Fruit fly (Drosophila melanogaster): ENCODE data around the gene BoYb.
A peak's percentile ranks its signal among the peaks of the same experiment; 100 is the strongest.

Gene BoYb

DNA sequence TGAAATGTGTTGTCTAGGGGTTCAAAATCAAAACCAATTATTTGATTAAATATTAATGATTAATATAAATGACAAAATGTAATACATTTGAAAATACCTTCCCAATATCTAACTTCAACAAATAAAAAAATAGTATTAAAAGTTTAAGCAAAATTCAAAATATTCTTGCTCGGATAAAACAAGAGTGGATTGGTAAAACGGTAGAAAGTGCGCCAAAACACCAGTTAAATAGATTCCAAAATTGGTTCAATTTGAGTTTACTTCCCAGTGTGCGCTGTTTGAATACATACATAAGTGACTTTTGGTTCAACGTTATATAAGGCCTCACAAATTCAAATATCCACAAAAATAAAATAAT, 36.7 kb upstream of the BoYb start (continued):
- TF ChIP-seq CG10321 (GFP tag; IDR thresholded peaks at IDR 0.05) (no peak), sim (GFP tag; IDR thresholded peaks at IDR 0.05) (no peak), Fer2 (tag; optimal IDR thresholded peaks at IDR 0.05) (peak; percentile 5), CG4854 (GFP tag; optimal IDR thresholded peaks at IDR 0.05) (peak; percentile 21), Side (GFP tag; optimal IDR thresholded peaks at IDR 0.05) (no peak), Oli (tag; optimal IDR thresholded peaks at IDR 0.05) (peak; percentile 84), gt (GFP tag; IDR thresholded peaks at IDR 0.05) (no peak), lola (GFP tag; optimal IDR thresholded peaks at IDR 0.05) (no peak), Dip3 (GFP tag; optimal IDR thresholded peaks at IDR 0.05) (no peak), run (tag; optimal IDR thresholded peaks at IDR 0.05) (peak; percentile 29), Ravus (GFP tag; IDR thresholded peaks at IDR 0.05) (no peak; the same call in 1 of the 2 replicates), CG17802 (tag; optimal IDR thresholded peaks at IDR 0.05) (no peak), bowl (GFP tag; IDR thresholded peaks at IDR 0.05) (no peak), CG7928 (GFP tag; optimal IDR thresholded peaks at IDR 0.05) (peak; percentile 46), CG11504 (tag; optimal IDR thresholded peaks at IDR 0.05) (peak; percentile 85), CG12391 (tag; optimal IDR thresholded peaks at IDR 0.05) (peak; percentile 77), ewg (GFP tag; optimal IDR thresholded peaks at IDR 0.05) (peak; percentile 25), gem (tag; optimal IDR thresholded peaks at IDR 0.05) (peak; percentile 91), z (GFP tag; IDR thresholded peaks at IDR 0.05) (no peak), Chrac-16 (GFP tag; optimal IDR thresholded peaks at IDR 0.05) (peak; percentile 48), Scr (GFP tag; IDR thresholded peaks at IDR 0.05; ENCODE audit: partially characterized antibody) (no peak), CG11723 (GFP tag; optimal IDR thresholded peaks at IDR 0.05) (peak; percentile 45), chn (GFP tag; optimal IDR thresholded peaks at IDR 0.05) (peak; percentile 8), pnt (GFP tag; optimal IDR thresholded peaks at IDR 0.05) (no peak), ems (GFP tag; optimal IDR thresholded peaks at IDR 0.05) (peak; percentile 9), NK7.1 (GFP tag; optimal IDR thresholded peaks at IDR 0.05) (no peak), CG6813 (GFP tag; optimal IDR thresholded peaks at IDR 0.05) (peak; percentile 62), CG8478 (optimal IDR thresholded peaks at IDR 0.05) (no peak), H2.0 (GFP tag; IDR thresholded peaks at IDR 0.05) (peak; percentile 45), Sry-β (GFP tag; optimal IDR thresholded peaks at IDR 0.05) (no peak), dpn (GFP tag; optimal IDR thresholded peaks at IDR 0.05) (peak; percentile 7 to 69), Ptx1 (GFP tag; IDR thresholded peaks at IDR 0.05) (peak; percentile 69), CG17328 (GFP tag; IDR thresholded peaks at IDR 0.05) (peak; percentile 40; the same call in 1 of the 2 replicates), pros (GFP tag; optimal IDR thresholded peaks at IDR 0.05) (no peak), CG30431 (GFP tag; optimal IDR thresholded peaks at IDR 0.05) (no peak), sc (optimal IDR thresholded peaks at IDR 0.05) (no peak), sc (GFP tag; optimal IDR thresholded peaks at IDR 0.05) (no peak), Deaf1 (tag; optimal IDR thresholded peaks at IDR 0.05) (no peak), otp (GFP tag; IDR thresholded peaks at IDR 0.05) (no peak), HHEX (GFP tag; optimal IDR thresholded peaks at IDR 0.05) (peak; percentile 68), CG42726 (GFP tag; IDR thresholded peaks at IDR 0.05; ENCODE audit: partially characterized antibody) (no peak), fd102C (GFP tag; optimal IDR thresholded peaks at IDR 0.05) (no peak), Meics (GFP tag; optimal IDR thresholded peaks at IDR 0.05) (peak; percentile 70), CG11398 (GFP tag; optimal IDR thresholded peaks at IDR 0.05) (no peak), sens-2 (GFP tag; IDR thresholded peaks at IDR 0.05) (no peak), sqz (GFP tag; optimal IDR thresholded peaks at IDR 0.05) (peak; percentile 28), oc (tag; optimal IDR thresholded peaks at IDR 0.05) (peak; percentile 71), tin (GFP tag; optimal IDR thresholded peaks at IDR 0.05) (peak; percentile 31), CG10274 (GFP tag; optimal IDR thresholded peaks at IDR 0.05) (no peak), phol (tag; optimal IDR thresholded peaks at IDR 0.05) (peak; percentile 73), jing (GFP tag; optimal IDR thresholded peaks at IDR 0.05) (no peak), CG4730 (GFP tag; IDR thresholded peaks at IDR 0.05) (peak; percentile 52; the same call in 1 of the 2 replicates)

Data from whole organism, embryonic.